Fruit fly (Drosophila melanogaster) whole organism, wandering third instar larva: ENCODE measurements around the gene Pi3K68D.

Source experiments
- GATAd ChIP-seq: sonication (Bioruptor generic); optimal IDR thresholded peaks from 2 replicates; lab custom pipeline; 2016; ENCODE audit warnings: missing biosample characterization, missing genetic modification characterization
- Rel ChIP-seq, 2 experiments: fragments of 200-800 bp; sonication (Bioruptor generic) in 1 of 2; optimal IDR thresholded peaks; 2 replicates in 1 of 2; 3 replicates in 1 of 2; lab custom pipeline; 2016 to 2019; ENCODE audit warnings: mild to moderate bottlenecking in 2 of 2, missing biosample characterization in 2 of 2, missing genetic modification characterization in 2 of 2, moderate library complexity in 1 of 2
- br ChIP-seq: fragments of 200-800 bp; sonication (Bioruptor generic); optimal IDR thresholded peaks from 2 replicates; lab custom pipeline; 2016; ENCODE audit warnings: missing biosample characterization, missing genetic modification characterization
- foxo ChIP-seq, 2 experiments: fragments of 200-800 bp; sonication (Bioruptor generic); optimal IDR thresholded peaks; 2 replicates in 1 of 2; 3 replicates in 1 of 2; lab custom pipeline; 2016 to 2017; ENCODE audit warnings: missing biosample characterization in 2 of 2, missing genetic modification characterization in 2 of 2
- h ChIP-seq: fragments of 200-800 bp; sonication (Bioruptor generic); optimal IDR thresholded peaks from 3 replicates; lab custom pipeline; 2016; ENCODE audit warnings: missing biosample characterization, mild to moderate bottlenecking, missing genetic modification characterization

- no peak for TF ChIP-seq foxo (GFP tag; optimal IDR thresholded peaks at IDR 0.05; lab: Kevin White, UChicago)
- no peak for TF ChIP-seq br (GFP tag; lab: Kevin White, UChicago)
- no peak for TF ChIP-seq GATAd (GFP tag; lab: Kevin White, UChicago)
- no peak for TF ChIP-seq h (GFP tag; lab: Kevin White, UChicago)
- no peak for TF ChIP-seq Rel (GFP tag; optimal IDR thresholded peaks at IDR 0.05; lab: Kevin White, UChicago)
- no peak for TF ChIP-seq Rel (tag; optimal IDR thresholded peaks at IDR 0.05; lab: Kevin White, UChicago)
Observed at dm6 chr3L:11814655-11815054, 24.8 kb upstream of the Pi3K68D start, which contains the start of gene Cubn2.
